Fruit fly (Drosophila melanogaster) whole organism, embryonic: ENCODE data around the gene nAChRbeta1.

Source experiments
- Bgb ChIP-seq: fragments of 200-800 bp; sonication (Bioruptor generic); IDR thresholded peaks from 2 replicates; pipeline ENCODE4 v1.3.6; 2022; ENCODE audit warnings: missing biosample characterization, missing genetic modification characterization; ENCODE audit not compliant: partially characterized antibody
- CG11093 ChIP-seq: fragments of 200-800 bp; sonication (Bioruptor generic); IDR thresholded peaks from 3 replicates; pipeline ENCODE4 v1.3.6; 2022; ENCODE audit warnings: missing biosample characterization, missing genetic modification characterization
- CG11456 ChIP-seq: fragments of 200-800 bp; sonication (Bioruptor generic); IDR thresholded peaks from 3 replicates; pipeline ENCODE4 v1.3.6; 2022; ENCODE audit warnings: missing biosample characterization, missing genetic modification characterization
- CG11696 ChIP-seq: fragments of 200-800 bp; sonication (Bioruptor generic); IDR thresholded peaks from 2 replicates; pipeline ENCODE4 v1.3.6; 2022; ENCODE audit warnings: missing biosample characterization, missing genetic modification characterization
- CG13894 ChIP-seq: fragments of 200-800 bp; sonication (Bioruptor generic); optimal IDR thresholded peaks from 3 replicates; lab custom pipeline; 2018; ENCODE audit warnings: missing biosample characterization, mild to moderate bottlenecking, missing genetic modification characterization, moderate library complexity
- CG14050 ChIP-seq: fragments of 200-800 bp; sonication (Bioruptor generic); IDR thresholded peaks from 3 replicates; pipeline ENCODE4 v1.3.6; 2022; ENCODE audit warnings: missing biosample characterization, missing genetic modification characterization
- CG17361 ChIP-seq: fragments of 200-800 bp; sonication (Bioruptor generic); IDR thresholded peaks from 3 replicates; pipeline ENCODE4 v1.3.6; 2022; ENCODE audit warnings: missing biosample characterization, missing genetic modification characterization
- CG2120 ChIP-seq: fragments of 200-800 bp; sonication (Bioruptor generic); optimal IDR thresholded peaks from 3 replicates; lab custom pipeline; 2016; ENCODE audit warnings: missing biosample characterization, missing genetic modification characterization
- CG2199 ChIP-seq: fragments of 200-800 bp; sonication (Bioruptor generic); IDR thresholded peaks from 3 replicates; pipeline ENCODE4 v1.3.6; 2022; ENCODE audit warnings: missing biosample characterization, missing genetic modification characterization
- CG4404 ChIP-seq: fragments of 200-800 bp; sonication (Bioruptor generic); IDR thresholded peaks from 2 replicates; pipeline ENCODE4 v1.3.6; 2022; ENCODE audit warnings: missing biosample characterization, missing genetic modification characterization
- CG5180 ChIP-seq: fragments of 200-800 bp; sonication (Bioruptor generic); optimal IDR thresholded peaks from 3 replicates; lab custom pipeline; 2017; ENCODE audit warnings: missing biosample characterization, missing genetic modification characterization, mild to moderate bottlenecking, moderate library complexity, missing genetic modification reagents
- CG8281 ChIP-seq: fragments of 200-800 bp; sonication (Bioruptor generic); optimal IDR thresholded peaks from 2 replicates; lab custom pipeline; 2018; ENCODE audit warnings: missing biosample characterization, mild to moderate bottlenecking, missing genetic modification characterization, moderate library complexity
- CG8765 ChIP-seq: fragments of 200-800 bp; sonication (Bioruptor generic); IDR thresholded peaks from 2 replicates; pipeline ENCODE4 v1.3.6; 2022; ENCODE audit warnings: missing biosample characterization, missing genetic modification characterization
- CHES-1-like ChIP-seq: fragments of 200-800 bp; sonication (Bioruptor generic); optimal IDR thresholded peaks from 2 replicates; lab custom pipeline; 2016; ENCODE audit warnings: missing biosample characterization, missing genetic modification characterization
- D19A ChIP-seq: fragments of 200-800 bp; optimal IDR thresholded peaks from 3 replicates; lab custom pipeline; 2019; ENCODE audit warnings: missing biosample characterization, mild to moderate bottlenecking, missing genetic modification characterization, moderate library complexity
- Dfd ChIP-seq, 2 experiments: fragments of >200 bp; optimal IDR thresholded peaks; 2 replicates each; lab custom pipeline; 2017; ENCODE audit warnings: missing biosample characterization in 2 of 2, missing genetic modification characterization in 2 of 2
- GATAe ChIP-seq: fragments of 200-800 bp; sonication (Bioruptor generic); conservative IDR thresholded peaks from 2 replicates; pipeline ENCODE4 v1.3.6; 2022; ENCODE audit warnings: missing biosample characterization, missing genetic modification characterization
- HLH54F ChIP-seq: fragments of 200-800 bp; sonication (Bioruptor generic); optimal IDR thresholded peaks from 3 replicates; lab custom pipeline; 2016; ENCODE audit warnings: missing biosample characterization, missing genetic modification characterization
- Hmr ChIP-seq: fragments of 200-800 bp; sonication (Bioruptor generic); optimal IDR thresholded peaks from 3 replicates; lab custom pipeline; 2017; ENCODE audit warnings: mild to moderate bottlenecking, missing biosample characterization, missing genetic modification reagents, missing genetic modification characterization
- Hr78 ChIP-seq, 2 experiments: fragments of 200-800 bp in 1 of 2; fragments of >200 bp in 1 of 2; sonication (Bioruptor generic) in 1 of 2; optimal IDR thresholded peaks; 2 replicates each; lab custom pipeline; 2017 to 2019; ENCODE audit warnings: missing biosample characterization in 2 of 2, missing genetic modification characterization in 2 of 2, mild to moderate bottlenecking in 1 of 2, moderate library complexity in 1 of 2
- MBD-R2 ChIP-seq: fragments of 200-800 bp; sonication (Bioruptor generic); IDR thresholded peaks from 2 replicates; pipeline ENCODE4 v1.3.6; 2022; ENCODE audit warnings: missing biosample characterization, missing genetic modification characterization
- Max ChIP-seq: fragments of 200-800 bp; sonication (Bioruptor generic); optimal IDR thresholded peaks from 2 replicates; lab custom pipeline; 2016; ENCODE audit warnings: missing biosample characterization, mild to moderate bottlenecking, missing genetic modification characterization
- NC2β ChIP-seq: fragments of 200-800 bp; sonication (Bioruptor generic); optimal IDR thresholded peaks from 2 replicates; lab custom pipeline; 2016; ENCODE audit warnings: missing biosample characterization, missing genetic modification characterization
- Nf-YC ChIP-seq: fragments of 200-800 bp; optimal IDR thresholded peaks from 3 replicates; lab custom pipeline; 2019; ENCODE audit warnings: missing biosample characterization, mild to moderate bottlenecking, missing genetic modification characterization, moderate library complexity
- Sox100B ChIP-seq: fragments of 200-800 bp; sonication (Bioruptor generic); optimal IDR thresholded peaks from 3 replicates; lab custom pipeline; 2018; ENCODE audit warnings: missing biosample characterization, mild to moderate bottlenecking, missing genetic modification characterization
- Stat92E ChIP-seq, 3 experiments: fragments of >200 bp in 2 of 3; fragments of 200-800 bp in 1 of 3; sonication (Bioruptor generic) in 1 of 3; optimal IDR thresholded peaks; 2 replicates each; lab custom pipeline; 2017 to 2019; ENCODE audit warnings: missing biosample characterization in 3 of 3, missing genetic modification characterization in 3 of 3, mild to moderate bottlenecking in 1 of 3, moderate library complexity in 1 of 3
- YL-1 ChIP-seq: fragments of 200-800 bp; sonication (Bioruptor generic); optimal IDR thresholded peaks from 3 replicates; lab custom pipeline; 2017; ENCODE audit warnings: missing biosample characterization, mild to moderate bottlenecking, missing genetic modification characterization
- aop ChIP-seq: fragments of 200-800 bp; sonication (Bioruptor generic); IDR thresholded peaks from 2 replicates; pipeline ENCODE4 v1.3.6; 2022; ENCODE audit warnings: missing biosample characterization, missing genetic modification characterization
- ato ChIP-seq: fragments of 200-800 bp; sonication (Bioruptor generic); IDR thresholded peaks from 2 replicates; pipeline ENCODE4 v1.3.6; 2022; ENCODE audit warnings: missing biosample characterization, missing genetic modification characterization; ENCODE audit not compliant: partially characterized antibody
- chn ChIP-seq: fragments of 200-800 bp; sonication (Bioruptor generic); optimal IDR thresholded peaks from 2 replicates; lab custom pipeline; 2016; ENCODE audit warnings: missing biosample characterization, missing genetic modification characterization
- crc ChIP-seq: fragments of 200-800 bp; sonication (Bioruptor generic); optimal IDR thresholded peaks from 2 replicates; lab custom pipeline; 2016; ENCODE audit warnings: missing biosample characterization, missing genetic modification characterization
- dimm ChIP-seq: fragments of 200-800 bp; sonication (Bioruptor generic); IDR thresholded peaks from 2 replicates; pipeline ENCODE4 v1.3.6; 2022; ENCODE audit warnings: missing biosample characterization, missing genetic modification characterization
- en ChIP-seq: fragments of 200-800 bp; sonication (Bioruptor generic); optimal IDR thresholded peaks from 2 replicates; lab custom pipeline; 2016; ENCODE audit warnings: missing biosample characterization, missing genetic modification characterization
- fru ChIP-seq: fragments of >200 bp; optimal IDR thresholded peaks from 2 replicates; lab custom pipeline; 2017
- gsb-n ChIP-seq: fragments of 200-800 bp; sonication (Bioruptor generic); optimal IDR thresholded peaks from 3 replicates; lab custom pipeline; 2018; ENCODE audit warnings: missing biosample characterization, mild to moderate bottlenecking, missing genetic modification characterization
- prd ChIP-seq, 3 experiments: fragments of >200 bp in 2 of 3; fragments of 200-800 bp in 1 of 3; sonication (Bioruptor generic) in 1 of 3; optimal IDR thresholded peaks in 2 of 3; IDR thresholded peaks in 1 of 3; 2 replicates in 2 of 3; 3 replicates in 1 of 3; pipeline versions ENCODE4 v1.3.6 to Lab custom; 2017 to 2022; ENCODE audit warnings: missing biosample characterization in 1 of 3, missing genetic modification characterization in 1 of 3
- row ChIP-seq: fragments of 200-800 bp; sonication (Bioruptor generic); IDR thresholded peaks from 3 replicates; pipeline ENCODE4 v1.3.6; 2022; ENCODE audit warnings: missing biosample characterization, missing genetic modification characterization
- sens ChIP-seq: fragments of 200-800 bp; sonication (Bioruptor generic); peaks from one replicate; lab custom pipeline; 2016; ENCODE audit warnings: missing biosample characterization, missing genetic modification characterization
- seq ChIP-seq: fragments of 200-800 bp; sonication (Bioruptor generic); IDR thresholded peaks from 2 replicates; pipeline ENCODE4 v1.3.6; 2022; ENCODE audit warnings: missing biosample characterization, missing genetic modification characterization
- tio ChIP-seq: fragments of 200-800 bp; sonication (Bioruptor generic); optimal IDR thresholded peaks from 2 replicates; lab custom pipeline; 2017; ENCODE audit warnings: missing biosample characterization, missing genetic modification characterization, inconsistent platforms
- vfl ChIP-seq: fragments of 200-800 bp; sonication (Bioruptor generic); optimal IDR thresholded peaks from 2 replicates; lab custom pipeline; 2016; ENCODE audit warnings: missing biosample characterization, missing genetic modification characterization
- z ChIP-seq: fragments of 200-800 bp; sonication (Bioruptor generic); IDR thresholded peaks from 3 replicates; pipeline ENCODE4 v1.3.6; 2022; ENCODE audit warnings: missing biosample characterization, missing genetic modification characterization
- zfh1 ChIP-seq: fragments of 200-800 bp; sonication (Bioruptor generic); IDR thresholded peaks from 3 replicates; pipeline ENCODE4 v1.3.6; 2022; ENCODE audit warnings: missing biosample characterization, missing genetic modification characterization

Gene nAChRbeta1

dm6 chr3L:4383543-4384325, 45.4 kb upstream of the nAChRbeta1 start (continued):
- TF ChIP-seq CG11093 (GFP tag; lab: Robert Waterston, UW) (no peak), CG8765 (GFP tag; lab: Robert Waterston, UW) (no peak), CG8281 (tag; lab: Kevin White, UChicago) (no peak), prd (optimal IDR thresholded peaks at IDR 0.05; lab: Kevin White, UChicago) (no peak), prd (GFP tag; IDR thresholded peaks at IDR 0.05; lab: Robert Waterston, UW) (0 out of 3 replicates have a peak, but pooled peaks have one; percentile 7), dimm (GFP tag; lab: Robert Waterston, UW) (no peak), YL-1 (GFP tag; lab: Kevin White, UChicago) (no peak), Hr78 (GFP tag; optimal IDR thresholded peaks at IDR 0.05; lab: Kevin White, UChicago) (no peak), CG14050 (GFP tag; lab: Robert Waterston, UW) (no peak), aop (GFP tag; lab: Robert Waterston, UW) (peak; percentile 59), gsb-n (no peak), Max (GFP tag; lab: Kevin White, UChicago) (no peak), GATAe (GFP tag; lab: Robert Waterston, UW) (no peak), HLH54F (GFP tag; lab: Kevin White, UChicago) (no peak), Stat92E (GFP tag; optimal IDR thresholded peaks at IDR 0.05; lab: Kevin White, UChicago) (peak in 1 of 3 experiments; percentile 5), row (GFP tag; lab: Robert Waterston, UW) (peak; percentile 35; the same call in 1 of the 3 replicates), NC2β (no peak), CHES-1-like (GFP tag; lab: Kevin White, UChicago) (no peak), Sox100B (peak; percentile 53), Nf-YC (tag; lab: Kevin White, UChicago) (peak; percentile 14), CG13894 (tag; lab: Kevin White, UChicago) (no peak), z (peak; percentile 49; the same call in 1 of the 3 replicates), zfh1 (GFP tag; lab: Robert Waterston, UW) (no peak), CG11456 (GFP tag; lab: Robert Waterston, UW) (0 out of 3 replicates have a peak, but pooled peaks have one; percentile 59), Dfd (GFP tag; optimal IDR thresholded peaks at IDR 0.05; lab: Kevin White, UChicago) (no peak), CG11696 (GFP tag; lab: Robert Waterston, UW) (peak; percentile 18; the same call in 1 of the 2 replicates), Bgb (GFP tag; lab: Robert Waterston, UW) (0 out of 2 replicates have a peak, but pooled peaks have one; percentile 31), CG17361 (GFP tag; lab: Robert Waterston, UW) (peak; percentile 48; the same call in 2 of the 3 replicates), D19A (tag; lab: Kevin White, UChicago) (peak; percentile 34), CG2120 (GFP tag; lab: Kevin White, UChicago) (no peak), MBD-R2 (GFP tag; lab: Robert Waterston, UW) (no peak), seq (GFP tag; lab: Robert Waterston, UW) (no peak), chn (GFP tag; lab: Kevin White, UChicago) (no peak), en (GFP tag; lab: Kevin White, UChicago) (no peak), CG2199 (GFP tag; lab: Robert Waterston, UW) (0 out of 3 replicates have a peak, but pooled peaks have one; percentile 57), crc (GFP tag; lab: Kevin White, UChicago) (no peak), ato (peak; percentile 43; the same call in 1 of the 2 replicates), fru (no peak), vfl (no peak), Hmr (GFP tag; lab: Kevin White, UChicago) (no peak), sens (GFP tag; lab: Kevin White, UChicago) (peak; percentile 7), CG4404 (0 out of 2 replicates have a peak, but pooled peaks have one; percentile 30), CG5180 (GFP tag; lab: Kevin White, UChicago) (peak; percentile 98), tio (no peak)
